Worm (Caenorhabditis elegans): Measurements from ENCODE around the gene eri-1.

DNA sequence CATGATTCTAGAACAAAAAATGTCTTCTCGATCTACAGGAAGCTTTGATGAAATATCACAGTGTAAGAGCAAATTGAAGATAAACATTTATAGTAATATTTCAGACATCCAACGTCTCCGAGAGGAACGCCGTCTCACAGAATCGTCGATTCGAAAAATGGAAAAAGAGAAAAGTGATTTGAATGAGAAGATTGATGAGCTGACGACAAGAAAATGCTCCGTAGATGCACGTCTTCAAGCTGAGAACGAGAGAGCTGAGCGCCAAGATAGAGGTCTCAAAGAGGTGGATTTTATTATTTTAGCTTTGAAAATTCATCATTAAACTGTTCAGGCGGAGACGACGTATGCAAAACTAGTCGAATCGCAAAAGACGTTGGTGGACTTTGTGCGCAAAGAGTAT, 31.7 kb downstream of the eri-1 start, which contains the start of gene ssna-1:
- TF ChIP-seq tab-1 (GFP tag; IDR thresholded peaks at IDR 0.05) (no peak), ztf-29 (GFP tag; IDR thresholded peaks at IDR 0.05) (no peak), T22C8.4 (GFP tag; IDR thresholded peaks at IDR 0.05) (no peak), ref-1 (GFP tag; conservative IDR thresholded peaks at IDR 0.05) (no peak)
